Worm (Caenorhabditis elegans) whole organism, midembryonic: Measurements from ENCODE around the gene hecd-1.
A peak's percentile ranks its signal among the peaks of the same experiment; 100 is the strongest.

Experiments
- T22C8.4 ChIP-seq: fragments of 200-800 bp; sonication (Bioruptor generic); IDR thresholded peaks from 2 replicates; pipeline ENCODE4 v1.3.6; 2022; ENCODE audit warnings: missing genetic modification characterization, missing compliant biosample characterization
- cog-1 ChIP-seq: sonication (generic microtip); optimal IDR thresholded peaks from 2 replicates; lab custom pipeline; 2016; ENCODE audit warnings: missing genetic modification characterization, missing compliant biosample characterization
- flt-1 ChIP-seq: fragments of 200-800 bp; sonication (Bioruptor generic); IDR thresholded peaks from 2 replicates; pipeline ENCODE4 v1.3.6; 2022; ENCODE audit warnings: missing genetic modification characterization, missing compliant biosample characterization
- klf-2 ChIP-seq: fragments of 200-800 bp; sonication (Bioruptor generic); conservative IDR thresholded peaks from 2 replicates; pipeline ENCODE4 v1.3.6; 2022; ENCODE audit warnings: missing genetic modification reagents, missing genetic modification characterization, missing compliant biosample characterization
- med-1 ChIP-seq: sonication (generic microtip); optimal IDR thresholded peaks from 2 replicates; lab custom pipeline; 2017; ENCODE audit warnings: missing genetic modification characterization, mild to moderate bottlenecking, missing compliant biosample characterization, antibody characterized with exemption, missing genetic modification reagents; ENCODE audit not compliant: insufficient read depth
- ref-1 ChIP-seq: fragments of 200-800 bp; sonication (Bioruptor generic); conservative IDR thresholded peaks from 2 replicates; pipeline ENCODE4 v1.3.6; 2022; ENCODE audit warnings: missing genetic modification reagents, missing genetic modification characterization, missing compliant biosample characterization
- ztf-23 ChIP-seq: fragments of 200-800 bp; sonication (Bioruptor generic); IDR thresholded peaks from 2 replicates; pipeline ENCODE4 v1.3.6; 2022; ENCODE audit warnings: missing genetic modification reagents, missing genetic modification characterization, missing compliant biosample characterization
- ztf-29 ChIP-seq: fragments of 200-800 bp; sonication (Bioruptor generic); IDR thresholded peaks from 2 replicates; pipeline ENCODE4 v1.3.6; 2022; ENCODE audit warnings: missing genetic modification reagents, missing genetic modification characterization, missing compliant biosample characterization

DNA sequence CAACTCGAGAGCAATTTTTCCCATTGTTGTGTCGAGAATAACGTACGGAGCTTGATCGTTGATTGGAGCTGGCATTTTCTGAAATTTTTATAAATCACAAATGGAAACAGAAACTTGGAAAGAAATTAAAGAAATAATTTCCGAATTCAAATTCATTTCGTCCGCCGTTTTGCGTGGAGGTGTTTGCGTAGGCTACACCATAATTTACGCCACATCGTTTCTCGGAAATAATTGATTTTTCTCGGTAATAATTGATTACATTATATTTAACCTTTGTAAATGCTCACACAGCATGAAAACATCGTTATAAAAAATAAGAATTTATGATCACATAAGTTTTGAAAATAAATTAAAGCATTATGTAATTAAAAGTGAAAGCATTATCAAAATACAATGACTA lies 11.4 kb downstream of the hecd-1 start, which contains the start of gene cyn-12:
- TF ChIP-seq ztf-23 (GFP tag; lab: Robert Waterston, UW) (no peak), ztf-29 (GFP tag; lab: Robert Waterston, UW) (no peak), med-1 (no peak), cog-1 (tag; lab: Kevin White, UChicago) (no peak), klf-2 (GFP tag; lab: Robert Waterston, UW) (no peak), flt-1 (GFP tag; lab: Robert Waterston, UW) (no peak), T22C8.4 (peak; percentile 42; the same call in 1 of the 2 replicates), ref-1 (GFP tag; lab: Robert Waterston, UW) (no peak)
